Worm (Caenorhabditis elegans) whole organism, early embryonic: ENCODE data around the gene abf-4.

Source experiments
- B0310.2 ChIP-seq: sonication (generic microtip); optimal IDR thresholded peaks from 2 replicates; lab custom pipeline; 2016; ENCODE audit warnings: mild to moderate bottlenecking, missing genetic modification characterization, missing compliant biosample characterization
- ama-1 ChIP-seq: fragments of 150-350 bp; optimal IDR thresholded peaks from 2 replicates; lab custom pipeline; 2014
- hmbx-1 ChIP-seq: sonication (generic microtip); optimal IDR thresholded peaks from 2 replicates; lab custom pipeline; 2016; ENCODE audit warnings: mild to moderate bottlenecking, missing genetic modification characterization, missing compliant biosample characterization
- hnd-1 ChIP-seq: sonication (generic microtip); optimal IDR thresholded peaks from 2 replicates; lab custom pipeline; 2016; ENCODE audit warnings: missing genetic modification characterization, missing compliant biosample characterization
- pes-1 ChIP-seq: fragments of 200-800 bp; sonication (Bioruptor generic); IDR thresholded peaks from 2 replicates; pipeline ENCODE4 v1.3.6; 2022; ENCODE audit warnings: missing genetic modification reagents, missing genetic modification characterization, missing compliant biosample characterization

- TF ChIP-seq pes-1 (no peak), hnd-1 (tag; lab: Kevin White, UChicago) (no peak), hmbx-1 (tag; lab: Kevin White, UChicago) (no peak), ama-1 (lab: Kevin White, UChicago) (no peak), B0310.2 (no peak)
Observed at ce11 chrV:20545742-20546141, 12.4 kb downstream of the abf-4 start.
